Worm (Caenorhabditis elegans) whole organism, mixed stage, embryonic: ENCODE measurements around the gene cyl-1.
A peak's percentile ranks its signal among the peaks of the same experiment; 100 is the strongest.

Experiments used
- M03D4.4 ChIP-seq: sonication (generic microtip); optimal IDR thresholded peaks from 2 replicates; lab custom pipeline; 2017; ENCODE audit warnings: mild to moderate bottlenecking, missing genetic modification characterization, missing compliant biosample characterization
- bed-3 ChIP-seq: fragments of 200-800 bp; sonication (Bioruptor generic); optimal IDR thresholded peaks from 3 replicates; lab custom pipeline; 2018; ENCODE audit warnings: mild to moderate bottlenecking, missing genetic modification characterization, moderate library complexity, missing compliant biosample characterization
- blmp-1 ChIP-seq: fragments of 150-350 bp; optimal IDR thresholded peaks from 2 replicates; lab custom pipeline; 2014; ENCODE audit warnings: missing biosample characterization, missing genetic modification characterization
- ceh-39 ChIP-seq: fragments of 150-350 bp; optimal IDR thresholded peaks from 2 replicates; lab custom pipeline; 2014; ENCODE audit warnings: missing biosample characterization, missing genetic modification characterization
- ceh-43 ChIP-seq: fragments of 200-800 bp; sonication (Bioruptor generic); optimal IDR thresholded peaks from 2 replicates; lab custom pipeline; 2018; ENCODE audit warnings: mild to moderate bottlenecking, missing genetic modification characterization, moderate library complexity, missing compliant biosample characterization
- ceh-83 ChIP-seq: fragments of 200-800 bp; sonication (Bioruptor generic); optimal IDR thresholded peaks from 2 replicates; lab custom pipeline; 2018; ENCODE audit warnings: mild to moderate bottlenecking, missing genetic modification characterization, missing compliant biosample characterization
- ces-1 ChIP-seq: fragments of 150-350 bp; optimal IDR thresholded peaks from 2 replicates; lab custom pipeline; 2014; ENCODE audit warnings: missing biosample characterization, missing genetic modification reagents, missing genetic modification characterization
- cnd-1 ChIP-seq: fragments of 200-800 bp; sonication (Bioruptor generic); optimal IDR thresholded peaks from 2 replicates; lab custom pipeline; 2018; ENCODE audit warnings: mild to moderate bottlenecking, missing genetic modification characterization, missing compliant biosample characterization
- elt-1 ChIP-seq: sonication (generic microtip); optimal IDR thresholded peaks from 2 replicates; lab custom pipeline; 2017; ENCODE audit warnings: missing genetic modification characterization, mild to moderate bottlenecking, missing compliant biosample characterization, antibody characterized with exemption, moderate library complexity, borderline replicate concordance; ENCODE audit not compliant: insufficient read depth
- elt-3 ChIP-seq: fragments of 150-350 bp; optimal IDR thresholded peaks from 2 replicates; lab custom pipeline; 2014; ENCODE audit warnings: missing biosample characterization, missing genetic modification characterization
- flh-1 ChIP-seq: fragments of 200-800 bp; sonication (Bioruptor generic); optimal IDR thresholded peaks from 2 replicates; lab custom pipeline; 2018; ENCODE audit warnings: mild to moderate bottlenecking, missing genetic modification characterization, moderate library complexity, missing compliant biosample characterization
- ham-2 ChIP-seq: fragments of 200-800 bp; sonication (Bioruptor generic); optimal IDR thresholded peaks from 2 replicates; lab custom pipeline; 2018; ENCODE audit warnings: mild to moderate bottlenecking, missing genetic modification characterization, missing compliant biosample characterization
- hlh-1 ChIP-seq: fragments of 150-350 bp; optimal IDR thresholded peaks from 2 replicates; lab custom pipeline; 2014; ENCODE audit warnings: missing biosample characterization, missing genetic modification reagents, missing genetic modification characterization
- lin-13 ChIP-seq: fragments of 150-350 bp; optimal IDR thresholded peaks from 2 replicates; lab custom pipeline; 2014; ENCODE audit warnings: missing biosample characterization, missing genetic modification characterization
- lsy-2 ChIP-seq: fragments of 150-350 bp; optimal IDR thresholded peaks from 2 replicates; lab custom pipeline; 2014; ENCODE audit warnings: missing biosample characterization, missing genetic modification characterization
- mab-5 ChIP-seq: fragments of 150-350 bp; optimal IDR thresholded peaks from 2 replicates; lab custom pipeline; 2014; ENCODE audit warnings: missing biosample characterization, missing genetic modification characterization
- mep-1 ChIP-seq: fragments of 150-350 bp; optimal IDR thresholded peaks from 2 replicates; lab custom pipeline; 2017; ENCODE audit warnings: missing biosample characterization, missing genetic modification reagents, missing genetic modification characterization, inconsistent platforms
- mls-2 ChIP-seq: sonication (generic microtip); optimal IDR thresholded peaks from 2 replicates; lab custom pipeline; 2016; ENCODE audit warnings: mild to moderate bottlenecking, missing genetic modification characterization, moderate library complexity, missing compliant biosample characterization
- nhr-2 ChIP-seq: fragments of 150-350 bp; optimal IDR thresholded peaks from 2 replicates; lab custom pipeline; 2014; ENCODE audit warnings: missing biosample characterization, missing genetic modification characterization
- nhr-237 ChIP-seq: fragments of 150-350 bp; optimal IDR thresholded peaks from 2 replicates; lab custom pipeline; 2014; ENCODE audit warnings: missing biosample characterization, missing genetic modification characterization
- nhr-28 ChIP-seq: fragments of 150-350 bp; optimal IDR thresholded peaks from 2 replicates; lab custom pipeline; 2014; ENCODE audit warnings: missing biosample characterization, missing genetic modification characterization
- nhr-76 ChIP-seq: sonication (generic microtip); optimal IDR thresholded peaks from 2 replicates; lab custom pipeline; 2017; ENCODE audit warnings: missing biosample characterization, missing genetic modification characterization
- sem-2 ChIP-seq: fragments of 200-800 bp; sonication (Bioruptor generic); optimal IDR thresholded peaks from 2 replicates; lab custom pipeline; 2018; ENCODE audit warnings: mild to moderate bottlenecking, missing genetic modification characterization, missing compliant biosample characterization
- sptf-1 ChIP-seq: sonication (generic microtip); optimal IDR thresholded peaks from 2 replicates; lab custom pipeline; 2017; ENCODE audit warnings: mild to moderate bottlenecking, missing genetic modification characterization, moderate library complexity, missing compliant biosample characterization
- unc-120 ChIP-seq: sonication (generic microtip); optimal IDR thresholded peaks from 2 replicates; lab custom pipeline; 2017; ENCODE audit warnings: missing genetic modification characterization, missing compliant biosample characterization; ENCODE audit not compliant: poor library complexity, severe bottlenecking
- unc-39 ChIP-seq: fragments of 150-350 bp; optimal IDR thresholded peaks from 2 replicates; lab custom pipeline; 2014; ENCODE audit warnings: missing biosample characterization, missing genetic modification characterization
- unc-62 ChIP-seq: fragments of 150-350 bp; optimal IDR thresholded peaks from 2 replicates; lab custom pipeline; 2014; ENCODE audit warnings: missing biosample characterization, missing genetic modification reagents, missing genetic modification characterization
- ztf-11 ChIP-seq: fragments of 150-350 bp; optimal IDR thresholded peaks from 2 replicates; lab custom pipeline; 2014; ENCODE audit warnings: missing biosample characterization, missing genetic modification characterization

cyl-1 gene

ce11 chrV:12028151-12028550 is 34.6 kb upstream of the cyl-1 start:
- TF ChIP-seq nhr-76 = no peak
- no peak for TF ChIP-seq lsy-2 (tag; lab: Kevin White, UChicago)
- no peak for TF ChIP-seq unc-39
- no peak for TF ChIP-seq ces-1 (GFP tag; lab: Kevin White, UChicago)
- TF ChIP-seq mab-5 (tag; lab: Kevin White, UChicago) = no peak
- TF ChIP-seq ceh-43 (GFP tag; lab: Kevin White, UChicago) = no peak
- no peak for TF ChIP-seq nhr-2 (tag; lab: Kevin White, UChicago)
- no peak for TF ChIP-seq unc-120 (tag; lab: Kevin White, UChicago)
- TF ChIP-seq ham-2 = no peak
- no peak for TF ChIP-seq hlh-1 (tag; lab: Kevin White, UChicago)
- TF ChIP-seq unc-62 = no peak
- TF ChIP-seq elt-3 (tag; lab: Kevin White, UChicago) = no peak
- no peak for TF ChIP-seq nhr-237 (tag; lab: Kevin White, UChicago)
- TF ChIP-seq lin-13 = no peak
- no peak for TF ChIP-seq ztf-11 (tag; lab: Kevin White, UChicago)

- TF ChIP-seq ces-1 (GFP tag; lab: Kevin White, UChicago) = peak; percentile 65
- TF ChIP-seq nhr-28 (tag; lab: Kevin White, UChicago) = no peak
- no peak for TF ChIP-seq mep-1 (tag; lab: Kevin White, UChicago)
- TF ChIP-seq lin-13 = peak; percentile 4
- peak; percentile 66 for TF ChIP-seq unc-62
- peak; percentile 81 for TF ChIP-seq unc-120 (tag; lab: Kevin White, UChicago)
- TF ChIP-seq hlh-1 (tag; lab: Kevin White, UChicago) = peak; percentile 17
Observed at ce11 chrV:12026878-12027477, 33.5 kb upstream of the cyl-1 start.

ce11 chrV:12025683-12026082 is 32.2 kb upstream of the cyl-1 start:
- TF ChIP-seq unc-120 (tag; lab: Kevin White, UChicago) (peak; percentile 19), unc-62 (no peak), ceh-39 (tag; lab: Kevin White, UChicago) (no peak), ces-1 (GFP tag; lab: Kevin White, UChicago) (peak; percentile 93)

- TF ChIP-seq unc-62 = no peak
- TF ChIP-seq ces-1 (GFP tag; lab: Kevin White, UChicago) = peak; percentile 38
- no peak for TF ChIP-seq nhr-237 (tag; lab: Kevin White, UChicago)
- no peak for TF ChIP-seq nhr-76
- no peak for TF ChIP-seq ceh-83 (GFP tag; lab: Kevin White, UChicago)
- no peak for TF ChIP-seq sem-2 (GFP tag; lab: Kevin White, UChicago)
- no peak for TF ChIP-seq lsy-2 (tag; lab: Kevin White, UChicago)
- TF ChIP-seq ceh-39 (tag; lab: Kevin White, UChicago) = no peak
- peak; percentile 63 for TF ChIP-seq sptf-1 (tag; lab: Kevin White, UChicago)
- TF ChIP-seq M03D4.4 (tag; lab: Kevin White, UChicago) = no peak
- no peak for TF ChIP-seq flh-1 (GFP tag; lab: Kevin White, UChicago)
- no peak for TF ChIP-seq cnd-1 (tag; lab: Kevin White, UChicago)
- TF ChIP-seq nhr-2 (tag; lab: Kevin White, UChicago) = no peak
- no peak for TF ChIP-seq hlh-1 (tag; lab: Kevin White, UChicago)
- TF ChIP-seq lin-13 = no peak
- no peak for TF ChIP-seq mep-1 (tag; lab: Kevin White, UChicago)
- TF ChIP-seq blmp-1 (tag; lab: Kevin White, UChicago) = no peak
- no peak for TF ChIP-seq unc-39
- peak; percentile 10 for TF ChIP-seq mls-2 (tag; lab: Kevin White, UChicago)
Observed at ce11 chrV:12024273-12024672, 30.8 kb upstream of the cyl-1 start.

- TF ChIP-seq lsy-2 (tag; lab: Kevin White, UChicago) (no peak), ces-1 (GFP tag; lab: Kevin White, UChicago) (no peak), elt-1 (no peak), bed-3 (no peak), nhr-237 (tag; lab: Kevin White, UChicago) (no peak), unc-120 (tag; lab: Kevin White, UChicago) (no peak), hlh-1 (tag; lab: Kevin White, UChicago) (no peak), nhr-28 (tag; lab: Kevin White, UChicago) (no peak), mab-5 (tag; lab: Kevin White, UChicago) (no peak), unc-62 (no peak), cnd-1 (tag; lab: Kevin White, UChicago) (no peak), blmp-1 (tag; lab: Kevin White, UChicago) (no peak), elt-3 (tag; lab: Kevin White, UChicago) (no peak), nhr-2 (tag; lab: Kevin White, UChicago) (no peak)
Observed at ce11 chrV:12020940-12021339, 27.4 kb upstream of the cyl-1 start.
